Fruit fly (Drosophila melanogaster) whole organism, embryonic: Measurements from ENCODE around the gene MTF-1.

Source experiments
- CG13775 ChIP-seq: fragments of 200-800 bp; sonication (Bioruptor generic); optimal IDR thresholded peaks from 3 replicates; lab custom pipeline; 2017; ENCODE audit warnings: missing biosample characterization, mild to moderate bottlenecking, missing genetic modification characterization
- CG13894 ChIP-seq: fragments of 200-800 bp; sonication (Bioruptor generic); optimal IDR thresholded peaks from 3 replicates; lab custom pipeline; 2018; ENCODE audit warnings: missing biosample characterization, mild to moderate bottlenecking, missing genetic modification characterization, moderate library complexity
- CG14860 ChIP-seq: fragments of 200-800 bp; sonication (Bioruptor generic); IDR thresholded peaks from 3 replicates; pipeline ENCODE4 v1.3.6; 2022; ENCODE audit warnings: missing biosample characterization, missing genetic modification characterization; ENCODE audit not compliant: partially characterized antibody
- CG15073 ChIP-seq: fragments of 200-800 bp; sonication (Bioruptor generic); optimal IDR thresholded peaks from 2 replicates; lab custom pipeline; 2016; ENCODE audit warnings: missing biosample characterization, missing genetic modification characterization
- CG1602 ChIP-seq: fragments of 200-800 bp; sonication (Bioruptor generic); optimal IDR thresholded peaks from 3 replicates; lab custom pipeline; 2016; ENCODE audit warnings: missing biosample characterization, missing genetic modification characterization
- CG2116 ChIP-seq: fragments of 200-800 bp; sonication (Bioruptor generic); optimal IDR thresholded peaks from 3 replicates; lab custom pipeline; 2018; ENCODE audit warnings: missing biosample characterization, mild to moderate bottlenecking, missing genetic modification characterization
- CG30403 ChIP-seq: fragments of 200-800 bp; sonication (Bioruptor generic); optimal IDR thresholded peaks from 3 replicates; lab custom pipeline; 2016; ENCODE audit warnings: missing biosample characterization, missing genetic modification characterization
- CG31365 ChIP-seq: fragments of 200-800 bp; sonication (Bioruptor generic); optimal IDR thresholded peaks from 2 replicates; lab custom pipeline; 2018; ENCODE audit warnings: missing biosample characterization, mild to moderate bottlenecking, missing genetic modification characterization
- CG32772 ChIP-seq: fragments of 200-800 bp; sonication (Bioruptor generic); IDR thresholded peaks from 2 replicates; pipeline ENCODE4 v1.3.6; 2022; ENCODE audit warnings: missing biosample characterization, missing genetic modification characterization
- CG33557 ChIP-seq: fragments of 200-800 bp; sonication (Bioruptor generic); optimal IDR thresholded peaks from 2 replicates; lab custom pipeline; 2019; ENCODE audit warnings: missing biosample characterization, mild to moderate bottlenecking, missing genetic modification characterization, moderate library complexity
- CG5953 ChIP-seq: fragments of 200-800 bp; sonication (Bioruptor generic); IDR thresholded peaks from 2 replicates; pipeline ENCODE4 v1.3.6; 2022; ENCODE audit warnings: missing biosample characterization, missing genetic modification characterization
- CG6683 ChIP-seq: fragments of 200-800 bp; sonication (Bioruptor generic); optimal IDR thresholded peaks from 2 replicates; lab custom pipeline; 2017; ENCODE audit warnings: missing biosample characterization, mild to moderate bottlenecking, missing genetic modification characterization, missing genetic modification reagents
- CG6765 ChIP-seq: fragments of 200-800 bp; sonication (Bioruptor generic); optimal IDR thresholded peaks from 3 replicates; lab custom pipeline; 2017; ENCODE audit warnings: missing biosample characterization, mild to moderate bottlenecking, missing genetic modification characterization
- CG7271 ChIP-seq: fragments of 200-800 bp; sonication (Bioruptor generic); optimal IDR thresholded peaks from 2 replicates; lab custom pipeline; 2018; ENCODE audit warnings: missing biosample characterization, mild to moderate bottlenecking, missing genetic modification characterization, moderate library complexity
- CG7357 ChIP-seq: fragments of 200-800 bp; sonication (Bioruptor generic); IDR thresholded peaks from 3 replicates; pipeline ENCODE4 v1.3.6; 2022; ENCODE audit warnings: missing biosample characterization, missing genetic modification characterization
- CG8388 ChIP-seq: fragments of 200-800 bp; sonication (Bioruptor generic); optimal IDR thresholded peaks from 2 replicates; lab custom pipeline; 2019; ENCODE audit warnings: missing biosample characterization, mild to moderate bottlenecking, missing genetic modification characterization, moderate library complexity
- CG8478 ChIP-seq: fragments of >200 bp; optimal IDR thresholded peaks from 2 replicates; lab custom pipeline; 2018
- CG9817 ChIP-seq: fragments of 200-800 bp; sonication (Bioruptor generic); optimal IDR thresholded peaks from 2 replicates; lab custom pipeline; 2018; ENCODE audit warnings: missing biosample characterization, mild to moderate bottlenecking, missing genetic modification characterization, moderate library complexity
- D19A ChIP-seq: fragments of 200-800 bp; optimal IDR thresholded peaks from 3 replicates; lab custom pipeline; 2019; ENCODE audit warnings: missing biosample characterization, mild to moderate bottlenecking, missing genetic modification characterization, moderate library complexity
- Dek ChIP-seq: fragments of 200-800 bp; sonication (Bioruptor generic); optimal IDR thresholded peaks from 3 replicates; lab custom pipeline; 2019; ENCODE audit warnings: missing biosample characterization, mild to moderate bottlenecking, missing genetic modification characterization, moderate library complexity
- Doc3 ChIP-seq: fragments of 200-800 bp; sonication (Bioruptor generic); IDR thresholded peaks from 3 replicates; pipeline ENCODE4 v1.3.6; 2022; ENCODE audit warnings: missing biosample characterization, missing genetic modification characterization; ENCODE audit not compliant: partially characterized antibody
- Drgx ChIP-seq: fragments of 200-800 bp; sonication (Bioruptor generic); IDR thresholded peaks from 2 replicates; pipeline ENCODE4 v1.3.6; 2022; ENCODE audit warnings: missing biosample characterization, missing genetic modification characterization
- Eip74EF ChIP-seq, 2 experiments: fragments of 200-800 bp in 1 of 2; fragments of >200 bp in 1 of 2; sonication (Bioruptor generic) in 1 of 2; optimal IDR thresholded peaks; 2 replicates each; lab custom pipeline; 2017 to 2019; ENCODE audit warnings: missing biosample characterization in 2 of 2, missing genetic modification characterization in 2 of 2, mild to moderate bottlenecking in 1 of 2, moderate library complexity in 1 of 2
- H15 ChIP-seq: fragments of 200-800 bp; sonication (Bioruptor generic); IDR thresholded peaks from 3 replicates; pipeline ENCODE4 v1.3.6; 2022; ENCODE audit warnings: missing biosample characterization, missing genetic modification characterization
- MTF-1 ChIP-seq: fragments of 200-800 bp; sonication (Bioruptor generic); optimal IDR thresholded peaks from 2 replicates; lab custom pipeline; 2018; ENCODE audit warnings: missing biosample characterization, mild to moderate bottlenecking, missing genetic modification characterization, borderline replicate concordance
- Med ChIP-seq: fragments of 200-800 bp; sonication (Bioruptor generic); peaks from one replicate; lab custom pipeline; 2016; ENCODE audit warnings: missing biosample characterization, missing genetic modification characterization, mild to moderate bottlenecking, inconsistent platforms, moderate library complexity
- NK7.1 ChIP-seq: fragments of 200-800 bp; sonication (Bioruptor generic); optimal IDR thresholded peaks from 3 replicates; lab custom pipeline; 2016; ENCODE audit warnings: missing biosample characterization, missing genetic modification characterization
- Rfx ChIP-seq: fragments of 200-800 bp; sonication (Bioruptor generic); IDR thresholded peaks from 2 replicates; pipeline ENCODE4 v1.3.6; 2022; ENCODE audit warnings: missing biosample characterization, missing genetic modification characterization
- Taf1 ChIP-seq: fragments of 200-800 bp; sonication (Bioruptor generic); IDR thresholded peaks from 2 replicates; pipeline ENCODE4 v1.3.6; 2022; ENCODE audit warnings: missing biosample characterization, missing genetic modification characterization
- Tbp ChIP-seq: fragments of >200 bp; optimal IDR thresholded peaks from 2 replicates; lab custom pipeline; 2018; ENCODE audit warnings: missing biosample characterization, missing genetic modification characterization
- Trl ChIP-seq, 3 experiments: fragments of >200 bp in 2 of 3; fragments of 200-800 bp in 1 of 3; sonication (Bioruptor generic) in 1 of 3; optimal IDR thresholded peaks; 2 replicates in 1 of 3; 3 replicates in 2 of 3; lab custom pipeline; 2016 to 2017; ENCODE audit warnings: missing biosample characterization in 1 of 3, missing genetic modification characterization in 1 of 3
- Usf ChIP-seq: fragments of 200-800 bp; sonication (Bioruptor generic); optimal IDR thresholded peaks from 2 replicates; lab custom pipeline; 2017; ENCODE audit warnings: missing genotype, missing biosample characterization, missing genetic modification characterization
- fd102C ChIP-seq: fragments of 200-800 bp; sonication (Bioruptor generic); optimal IDR thresholded peaks from 2 replicates; lab custom pipeline; 2018; ENCODE audit warnings: missing biosample characterization, mild to moderate bottlenecking, missing genetic modification characterization, moderate library complexity
- gce ChIP-seq: fragments of 200-800 bp; sonication (Bioruptor generic); IDR thresholded peaks from 3 replicates; pipeline ENCODE4 v1.3.6; 2022; ENCODE audit warnings: missing biosample characterization, missing genetic modification characterization
- gsb ChIP-seq: fragments of 200-800 bp; sonication (Bioruptor generic); IDR thresholded peaks from 2 replicates; pipeline ENCODE4 v1.3.6; 2022; ENCODE audit warnings: missing biosample characterization, missing genetic modification characterization
- hbn ChIP-seq: fragments of 200-800 bp; sonication (Bioruptor generic); IDR thresholded peaks from 2 replicates; pipeline ENCODE4 v1.3.6; 2022; ENCODE audit warnings: missing biosample characterization, missing genetic modification characterization; ENCODE audit not compliant: partially characterized antibody
- lbe ChIP-seq: fragments of 200-800 bp; sonication (Bioruptor generic); optimal IDR thresholded peaks from 2 replicates; lab custom pipeline; 2016; ENCODE audit warnings: missing biosample characterization, mild to moderate bottlenecking, missing genetic modification characterization
- maf-S ChIP-seq: fragments of 200-800 bp; sonication (Bioruptor generic); optimal IDR thresholded peaks from 2 replicates; lab custom pipeline; 2016; ENCODE audit warnings: missing biosample characterization, missing genetic modification characterization
- nau ChIP-seq: fragments of 200-800 bp; sonication (Bioruptor generic); optimal IDR thresholded peaks from 3 replicates; lab custom pipeline; 2017; ENCODE audit warnings: missing biosample characterization, mild to moderate bottlenecking, missing genetic modification characterization, missing genetic modification reagents
- pfk ChIP-seq: fragments of 200-800 bp; sonication (Bioruptor generic); optimal IDR thresholded peaks from 2 replicates; lab custom pipeline; 2018; ENCODE audit warnings: missing biosample characterization, mild to moderate bottlenecking, missing genetic modification characterization, moderate library complexity
- rib ChIP-seq: fragments of 200-800 bp; sonication (Bioruptor generic); IDR thresholded peaks from 2 replicates; pipeline ENCODE4 v1.3.6; 2022; ENCODE audit warnings: missing biosample characterization, missing genetic modification characterization
- sens ChIP-seq: fragments of 200-800 bp; sonication (Bioruptor generic); peaks from one replicate; lab custom pipeline; 2016; ENCODE audit warnings: missing biosample characterization, missing genetic modification characterization
- so ChIP-seq: fragments of 200-800 bp; sonication (Bioruptor generic); IDR thresholded peaks from 3 replicates; pipeline ENCODE4 v1.3.6; 2022; ENCODE audit warnings: missing biosample characterization, missing genetic modification characterization
- sug ChIP-seq: fragments of 200-800 bp; optimal IDR thresholded peaks from 2 replicates; lab custom pipeline; 2019; ENCODE audit warnings: missing biosample characterization, mild to moderate bottlenecking, missing genetic modification characterization, moderate library complexity
- tll ChIP-seq, 2 experiments: fragments of 200-800 bp in 1 of 2; fragments of >200 bp in 1 of 2; sonication (Bioruptor generic) in 1 of 2; optimal IDR thresholded peaks; 2 replicates each; lab custom pipeline; 2017 to 2019; ENCODE audit warnings: missing biosample characterization in 2 of 2, missing genetic modification characterization in 2 of 2, mild to moderate bottlenecking in 1 of 2, moderate library complexity in 1 of 2
- toy ChIP-seq: fragments of 200-800 bp; sonication (Bioruptor generic); IDR thresholded peaks from 2 replicates; pipeline ENCODE4 v1.3.6; 2022; ENCODE audit warnings: missing biosample characterization, missing genetic modification characterization
- unpg ChIP-seq: fragments of 200-800 bp; sonication (Bioruptor generic); optimal IDR thresholded peaks from 3 replicates; lab custom pipeline; 2018; ENCODE audit warnings: missing biosample characterization, mild to moderate bottlenecking, missing genetic modification characterization, moderate library complexity
- usp ChIP-seq: fragments of >200 bp; optimal IDR thresholded peaks from 2 replicates; lab custom pipeline; 2017; ENCODE audit warnings: missing biosample characterization, missing genetic modification characterization
- zfh2 ChIP-seq: fragments of 200-800 bp; sonication (Bioruptor generic); optimal IDR thresholded peaks from 2 replicates; lab custom pipeline; 2016; ENCODE audit warnings: missing biosample characterization, missing genetic modification characterization

MTF-1 gene

DNA sequence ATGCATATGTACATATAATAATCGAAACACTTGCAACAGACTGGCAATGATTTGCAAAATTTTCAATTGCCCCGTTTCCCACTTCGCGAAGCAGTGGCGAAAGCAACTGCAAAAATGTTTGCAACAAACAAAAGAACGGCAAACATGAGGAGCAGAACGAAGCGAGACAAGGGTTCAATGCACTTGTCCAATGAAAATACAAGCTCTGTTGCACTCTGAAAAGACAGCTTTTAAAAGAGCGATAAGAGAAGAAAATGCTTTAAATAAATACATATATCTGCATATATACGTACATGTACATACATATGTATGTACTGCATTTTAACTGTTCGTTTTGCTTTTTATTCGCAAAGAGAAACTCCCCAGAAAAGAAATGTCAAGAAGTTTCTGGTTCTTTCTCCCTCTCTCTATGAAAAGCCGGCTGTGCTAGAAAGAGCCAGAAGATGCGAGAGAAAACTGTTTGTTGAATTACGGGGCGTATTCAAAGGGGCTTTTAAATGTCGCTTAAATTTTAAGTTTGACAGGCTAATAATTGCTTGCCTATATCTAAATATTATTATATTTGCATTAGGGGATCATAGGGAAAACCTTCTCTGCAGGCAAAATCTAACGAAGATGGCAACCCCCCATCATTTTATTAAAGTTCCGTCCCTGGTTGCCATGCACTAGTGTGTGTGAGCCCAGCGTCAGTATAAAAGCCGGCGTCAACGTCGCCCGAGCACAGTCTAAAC is 46.6 kb upstream of the MTF-1 start, which contains the start of gene Hsp27 (continued):
- peak; percentile 94 for TF ChIP-seq MTF-1
- peak; percentile 22 to 27 for TF ChIP-seq Trl (optimal IDR thresholded peaks at IDR 0.05; lab: Kevin White, UChicago)
- TF ChIP-seq Trl (GFP tag; optimal IDR thresholded peaks at IDR 0.05; lab: Kevin White, UChicago): peak; percentile 95
- no peak for TF ChIP-seq Doc3 (GFP tag; lab: Robert Waterston, UW)
- TF ChIP-seq unpg (GFP tag; lab: Kevin White, UChicago): peak; percentile 99
- TF ChIP-seq pfk (GFP tag; lab: Kevin White, UChicago): peak; percentile 24
- peak; percentile 100 for TF ChIP-seq Drgx (GFP tag; lab: Robert Waterston, UW)
- peak; percentile 74 for TF ChIP-seq CG33557 (GFP tag; lab: Kevin White, UChicago)
- TF ChIP-seq CG5953 (GFP tag; lab: Robert Waterston, UW): peak; percentile 97
- TF ChIP-seq CG9817: peak; percentile 96
- peak; percentile 95 for TF ChIP-seq CG13775 (GFP tag; lab: Kevin White, UChicago)
- peak; percentile 93 for TF ChIP-seq NK7.1 (GFP tag; lab: Kevin White, UChicago)
- peak; percentile 96 for TF ChIP-seq gsb
- TF ChIP-seq Eip74EF (GFP tag; optimal IDR thresholded peaks at IDR 0.05; lab: Kevin White, UChicago): peak in 1 of 2 experiments; percentile 97
- TF ChIP-seq CG32772 (GFP tag; lab: Robert Waterston, UW): peak; percentile 99
- TF ChIP-seq rib (GFP tag; lab: Robert Waterston, UW): peak; percentile 96
- TF ChIP-seq CG6683 (GFP tag; lab: Kevin White, UChicago): peak; percentile 95
- TF ChIP-seq zfh2 (GFP tag; lab: Kevin White, UChicago): peak; percentile 96
- peak; percentile 97 for TF ChIP-seq Dek (tag; lab: Kevin White, UChicago)
- no peak for TF ChIP-seq CG14860
- TF ChIP-seq Tbp (GFP tag; lab: Kevin White, UChicago): no peak
- TF ChIP-seq sug: peak; percentile 87
- peak; percentile 89 for TF ChIP-seq CG31365 (tag; lab: Kevin White, UChicago)
- TF ChIP-seq usp (GFP tag; lab: Kevin White, UChicago): no peak
- peak; percentile 99 for TF ChIP-seq sens (GFP tag; lab: Kevin White, UChicago)
- TF ChIP-seq CG7357 (GFP tag; lab: Robert Waterston, UW): peak; percentile 96
- peak; percentile 99 for TF ChIP-seq CG30403 (GFP tag; lab: Kevin White, UChicago)
- peak; percentile 55 for TF ChIP-seq fd102C (GFP tag; lab: Kevin White, UChicago)
- peak; percentile 98 for TF ChIP-seq gce
- peak; percentile 85 for TF ChIP-seq CG15073 (GFP tag; lab: Kevin White, UChicago)
- TF ChIP-seq CG7271: peak; percentile 90
- peak; percentile 91 for TF ChIP-seq maf-S (GFP tag; lab: Kevin White, UChicago)
- peak; percentile 97 for TF ChIP-seq CG8388 (GFP tag; lab: Kevin White, UChicago)
- peak; percentile 82 for TF ChIP-seq CG2116 (GFP tag; lab: Kevin White, UChicago)
- peak; percentile 97 for TF ChIP-seq Taf1 (GFP tag; lab: Robert Waterston, UW)
- TF ChIP-seq CG1602: peak; percentile 98
- peak; percentile 93 for TF ChIP-seq toy
- peak; percentile 27 for TF ChIP-seq CG8478 (lab: Kevin White, UChicago)
- peak; percentile 96 for TF ChIP-seq so
- peak; percentile 88 for TF ChIP-seq CG6765 (GFP tag; lab: Kevin White, UChicago)
- TF ChIP-seq H15 (GFP tag; lab: Robert Waterston, UW): peak; percentile 99
- peak; percentile 93 for TF ChIP-seq CG13894 (tag; lab: Kevin White, UChicago)
- TF ChIP-seq lbe (GFP tag; lab: Kevin White, UChicago): peak; percentile 99
- TF ChIP-seq hbn (GFP tag; lab: Robert Waterston, UW): no peak
- TF ChIP-seq D19A (tag; lab: Kevin White, UChicago): peak; percentile 96
- peak; percentile 99 for TF ChIP-seq nau
- peak in 1 of 2 experiments; percentile 50 for TF ChIP-seq tll (GFP tag; optimal IDR thresholded peaks at IDR 0.05; lab: Kevin White, UChicago)
- TF ChIP-seq Usf (GFP tag; lab: Kevin White, UChicago): peak; percentile 96
- peak; percentile 99 for TF ChIP-seq Rfx (GFP tag; lab: Robert Waterston, UW)
- peak; percentile 98 for TF ChIP-seq Med
